Fruit fly (Drosophila melanogaster) whole organism, embryonic: ENCODE results near the gene DnaJ-H.
A peak's percentile ranks its signal among the peaks of the same experiment; 100 is the strongest.

Experiments
- Abd-B ChIP-seq: fragments of 200-800 bp; sonication (Bioruptor generic); optimal IDR thresholded peaks from 2 replicates; lab custom pipeline; 2018; ENCODE audit warnings: missing biosample characterization, mild to moderate bottlenecking, missing genetic modification characterization, moderate library complexity
- Bdp1 ChIP-seq: fragments of 200-800 bp; sonication (Bioruptor generic); optimal IDR thresholded peaks from 3 replicates; lab custom pipeline; 2016; ENCODE audit warnings: missing biosample characterization, missing genetic modification characterization
- CG11093 ChIP-seq: fragments of 200-800 bp; sonication (Bioruptor generic); IDR thresholded peaks from 3 replicates; pipeline ENCODE4 v1.3.6; 2022; ENCODE audit warnings: missing biosample characterization, missing genetic modification characterization
- CG11398 ChIP-seq: fragments of 200-800 bp; sonication (Bioruptor generic); optimal IDR thresholded peaks from 2 replicates; lab custom pipeline; 2016; ENCODE audit warnings: missing biosample characterization, missing genetic modification characterization
- CG12071 ChIP-seq: fragments of 200-800 bp; sonication (Bioruptor generic); optimal IDR thresholded peaks from 3 replicates; lab custom pipeline; 2018; ENCODE audit warnings: missing biosample characterization, mild to moderate bottlenecking, missing genetic modification characterization
- CG14860 ChIP-seq: fragments of 200-800 bp; sonication (Bioruptor generic); IDR thresholded peaks from 3 replicates; pipeline ENCODE4 v1.3.6; 2022; ENCODE audit warnings: missing biosample characterization, missing genetic modification characterization; ENCODE audit not compliant: partially characterized antibody
- CG15011 ChIP-seq: fragments of 200-800 bp; sonication (Bioruptor generic); optimal IDR thresholded peaks from 3 replicates; lab custom pipeline; 2018; ENCODE audit warnings: missing biosample characterization, mild to moderate bottlenecking, missing genetic modification characterization
- CG15514 ChIP-seq: fragments of 200-800 bp; sonication (Bioruptor generic); optimal IDR thresholded peaks from 3 replicates; lab custom pipeline; 2017; ENCODE audit warnings: missing biosample characterization, missing genetic modification characterization, mild to moderate bottlenecking, moderate library complexity, missing genetic modification reagents
- CG16813 ChIP-seq: fragments of 200-800 bp; sonication (Bioruptor generic); IDR thresholded peaks from 3 replicates; pipeline ENCODE4 v1.3.6; 2022; ENCODE audit warnings: missing biosample characterization, missing genetic modification characterization; ENCODE audit not compliant: partially characterized antibody
- CG3281 ChIP-seq: fragments of 200-800 bp; sonication (Bioruptor generic); optimal IDR thresholded peaks from 3 replicates; lab custom pipeline; 2017; ENCODE audit warnings: missing biosample characterization, mild to moderate bottlenecking, missing genetic modification characterization
- CG33557 ChIP-seq: fragments of 200-800 bp; sonication (Bioruptor generic); optimal IDR thresholded peaks from 2 replicates; lab custom pipeline; 2019; ENCODE audit warnings: missing biosample characterization, mild to moderate bottlenecking, missing genetic modification characterization, moderate library complexity
- CG34422 ChIP-seq: fragments of 200-800 bp; sonication (Bioruptor generic); IDR thresholded peaks from 3 replicates; pipeline ENCODE4 v1.3.6; 2022; ENCODE audit warnings: missing biosample characterization, missing genetic modification characterization
- CG3847 ChIP-seq: fragments of 200-800 bp; sonication (Bioruptor generic); IDR thresholded peaks from 2 replicates; pipeline ENCODE4 v1.3.6; 2022; ENCODE audit warnings: missing biosample characterization, missing genetic modification characterization
- CG4328 ChIP-seq: fragments of 200-800 bp; sonication (Bioruptor generic); optimal IDR thresholded peaks from 3 replicates; lab custom pipeline; 2017; ENCODE audit warnings: missing biosample characterization, missing genetic modification reagents, missing genetic modification characterization
- CG4404 ChIP-seq: fragments of 200-800 bp; sonication (Bioruptor generic); IDR thresholded peaks from 2 replicates; pipeline ENCODE4 v1.3.6; 2022; ENCODE audit warnings: missing biosample characterization, missing genetic modification characterization
- CG6175 ChIP-seq: fragments of 200-800 bp; sonication (Bioruptor generic); IDR thresholded peaks from 3 replicates; pipeline ENCODE4 v1.3.6; 2022; ENCODE audit warnings: missing biosample characterization, missing genetic modification characterization
- CG6813 ChIP-seq: fragments of 200-800 bp; sonication (Bioruptor generic); optimal IDR thresholded peaks from 2 replicates; lab custom pipeline; 2017; ENCODE audit warnings: missing biosample characterization, missing genetic modification characterization, mild to moderate bottlenecking, moderate library complexity, missing genetic modification reagents
- CG7271 ChIP-seq: fragments of 200-800 bp; sonication (Bioruptor generic); optimal IDR thresholded peaks from 2 replicates; lab custom pipeline; 2018; ENCODE audit warnings: missing biosample characterization, mild to moderate bottlenecking, missing genetic modification characterization, moderate library complexity
- CG7963 ChIP-seq: fragments of 200-800 bp; sonication (Bioruptor generic); IDR thresholded peaks from 3 replicates; pipeline ENCODE4 v1.3.6; 2022; ENCODE audit warnings: missing biosample characterization, missing genetic modification characterization; ENCODE audit not compliant: partially characterized antibody
- CG9932 ChIP-seq: fragments of 200-800 bp; sonication (Bioruptor generic); IDR thresholded peaks from 2 replicates; pipeline ENCODE4 v1.3.6; 2022; ENCODE audit warnings: missing biosample characterization, missing genetic modification characterization
- Camta ChIP-seq: fragments of 200-800 bp; sonication (Bioruptor generic); optimal IDR thresholded peaks from 2 replicates; lab custom pipeline; 2016; ENCODE audit warnings: missing biosample characterization, missing genetic modification characterization
- D19A ChIP-seq: fragments of 200-800 bp; optimal IDR thresholded peaks from 3 replicates; lab custom pipeline; 2019; ENCODE audit warnings: missing biosample characterization, mild to moderate bottlenecking, missing genetic modification characterization, moderate library complexity
- HmgZ ChIP-seq: fragments of 200-800 bp; sonication (Bioruptor generic); optimal IDR thresholded peaks from 2 replicates; lab custom pipeline; 2018; ENCODE audit warnings: missing biosample characterization, mild to moderate bottlenecking, missing genetic modification characterization
- Lim3 ChIP-seq: fragments of 200-800 bp; sonication (Bioruptor generic); IDR thresholded peaks from 2 replicates; pipeline ENCODE4 v1.3.6; 2022; ENCODE audit warnings: missing biosample characterization, missing genetic modification characterization
- Nf-YA ChIP-seq: fragments of 200-800 bp; sonication (Bioruptor generic); IDR thresholded peaks from 2 replicates; pipeline ENCODE4 v1.3.6; 2022; ENCODE audit warnings: missing biosample characterization, missing genetic modification characterization
- Oaz ChIP-seq: fragments of 200-800 bp; sonication (Bioruptor generic); IDR thresholded peaks from 2 replicates; pipeline ENCODE4 v1.3.6; 2022; ENCODE audit warnings: missing biosample characterization, missing genetic modification characterization
- Sox102F ChIP-seq: fragments of 200-800 bp; sonication (Bioruptor generic); optimal IDR thresholded peaks from 2 replicates; lab custom pipeline; 2018; ENCODE audit warnings: missing biosample characterization, mild to moderate bottlenecking, missing genetic modification characterization, moderate library complexity
- Tbp ChIP-seq: fragments of >200 bp; optimal IDR thresholded peaks from 2 replicates; lab custom pipeline; 2018; ENCODE audit warnings: missing biosample characterization, missing genetic modification characterization
- Usf ChIP-seq: fragments of 200-800 bp; sonication (Bioruptor generic); optimal IDR thresholded peaks from 2 replicates; lab custom pipeline; 2017; ENCODE audit warnings: missing genotype, missing biosample characterization, missing genetic modification characterization
- ab ChIP-seq: fragments of 200-800 bp; sonication (Bioruptor generic); optimal IDR thresholded peaks from 2 replicates; lab custom pipeline; 2016; ENCODE audit warnings: missing biosample characterization, missing genetic modification characterization
- ap ChIP-seq: fragments of 200-800 bp; sonication (Bioruptor generic); IDR thresholded peaks from 2 replicates; pipeline ENCODE4 v1.3.6; 2022; ENCODE audit warnings: missing biosample characterization, missing genetic modification characterization
- ase ChIP-seq: fragments of 200-800 bp; sonication (Bioruptor generic); IDR thresholded peaks from 3 replicates; pipeline ENCODE4 v1.3.6; 2022; ENCODE audit warnings: missing biosample characterization, missing genetic modification characterization
- bbx ChIP-seq: fragments of 200-800 bp; sonication (Bioruptor generic); IDR thresholded peaks from 2 replicates; pipeline ENCODE4 v1.3.6; 2022; ENCODE audit warnings: missing biosample characterization, missing genetic modification characterization; ENCODE audit not compliant: partially characterized antibody
- bowl ChIP-seq: fragments of 200-800 bp; sonication (Bioruptor generic); IDR thresholded peaks from 2 replicates; pipeline ENCODE4 v1.3.6; 2022; ENCODE audit warnings: missing biosample characterization, missing genetic modification characterization
- btn ChIP-seq: fragments of 200-800 bp; sonication (Bioruptor generic); optimal IDR thresholded peaks from 2 replicates; lab custom pipeline; 2016; ENCODE audit warnings: missing biosample characterization, missing genetic modification characterization
- chif ChIP-seq, 2 experiments: fragments of 200-800 bp; sonication (Bioruptor generic); optimal IDR thresholded peaks; 3 replicates each; lab custom pipeline; 2016; ENCODE audit warnings: missing biosample characterization in 2 of 2, missing genetic modification characterization in 2 of 2
- chm ChIP-seq: fragments of 200-800 bp; sonication (Bioruptor generic); IDR thresholded peaks from 2 replicates; pipeline ENCODE4 v1.3.6; 2022; ENCODE audit warnings: missing biosample characterization, missing genetic modification characterization
- ewg ChIP-seq: fragments of 200-800 bp; sonication (Bioruptor generic); optimal IDR thresholded peaks from 3 replicates; lab custom pipeline; 2017; ENCODE audit warnings: mild to moderate bottlenecking, missing biosample characterization, missing genetic modification reagents, missing genetic modification characterization
- fu2 ChIP-seq: fragments of 200-800 bp; sonication (Bioruptor generic); optimal IDR thresholded peaks from 2 replicates; lab custom pipeline; 2016; ENCODE audit warnings: missing biosample characterization, missing genetic modification characterization
- gce ChIP-seq: fragments of 200-800 bp; sonication (Bioruptor generic); IDR thresholded peaks from 3 replicates; pipeline ENCODE4 v1.3.6; 2022; ENCODE audit warnings: missing biosample characterization, missing genetic modification characterization
- ham ChIP-seq: fragments of 200-800 bp; sonication (Bioruptor generic); IDR thresholded peaks from 2 replicates; pipeline ENCODE4 v1.3.6; 2022; ENCODE audit warnings: missing biosample characterization, missing genetic modification characterization
- ken ChIP-seq: fragments of 200-800 bp; sonication (Bioruptor generic); IDR thresholded peaks from 3 replicates; pipeline ENCODE4 v1.3.6; 2022; ENCODE audit warnings: missing biosample characterization, missing genetic modification characterization
- lov ChIP-seq, 2 experiments: fragments of 200-800 bp in 1 of 2; fragments of >200 bp in 1 of 2; sonication (Bioruptor generic) in 1 of 2; IDR thresholded peaks in 1 of 2; optimal IDR thresholded peaks in 1 of 2; 2 replicates in 1 of 2; 3 replicates in 1 of 2; pipeline versions ENCODE4 v1.3.6 to Lab custom; 2017 to 2022; ENCODE audit warnings: missing biosample characterization in 1 of 2, missing genetic modification characterization in 1 of 2
- pzg ChIP-seq: fragments of 200-800 bp; sonication (Bioruptor generic); optimal IDR thresholded peaks from 3 replicates; lab custom pipeline; 2018; ENCODE audit warnings: missing biosample characterization, mild to moderate bottlenecking, missing genetic modification characterization, moderate library complexity
- usp ChIP-seq: fragments of >200 bp; optimal IDR thresholded peaks from 2 replicates; lab custom pipeline; 2017; ENCODE audit warnings: missing biosample characterization, missing genetic modification characterization

DnaJ-H gene

DNA sequence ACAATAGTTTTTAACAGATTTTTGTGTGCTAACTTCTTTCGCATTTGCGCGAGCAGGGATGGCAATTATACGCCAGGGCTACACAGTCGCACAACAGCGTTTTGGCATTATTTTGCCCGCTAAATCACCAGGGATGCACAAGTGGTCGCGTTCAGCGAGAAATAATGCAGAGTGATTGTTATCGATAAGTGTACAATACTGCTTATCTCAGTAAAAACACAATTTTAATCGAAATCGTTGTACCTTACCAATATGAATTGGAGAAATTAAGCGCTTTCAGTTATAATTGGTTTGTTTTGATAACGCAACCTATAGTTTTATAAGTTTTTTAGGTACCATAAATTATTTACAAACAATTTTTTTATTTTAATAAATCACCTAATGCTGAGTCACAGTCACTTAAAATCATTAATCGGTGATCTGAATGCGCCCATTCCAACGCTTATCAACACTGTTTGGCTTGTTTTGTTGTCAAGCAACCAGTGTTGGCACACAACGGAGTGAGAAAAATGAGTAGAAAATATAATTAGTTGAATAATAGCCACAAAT is 10.9 kb upstream of the DnaJ-H start, which contains the start of the genes Sfmbt and CG5439 (continued):
- no peak for TF ChIP-seq lov (optimal IDR thresholded peaks at IDR 0.05; lab: Kevin White, UChicago)
- TF ChIP-seq lov (GFP tag; IDR thresholded peaks at IDR 0.05; lab: Robert Waterston, UW) = no peak
- TF ChIP-seq ham (GFP tag; lab: Robert Waterston, UW) = no peak
- TF ChIP-seq fu2 = peak; percentile 88
- no peak for TF ChIP-seq CG12071
- peak; percentile 39 for TF ChIP-seq CG11398 (GFP tag; lab: Kevin White, UChicago)
- TF ChIP-seq CG7963 = no peak
- no peak for TF ChIP-seq ap (GFP tag; lab: Robert Waterston, UW)
- TF ChIP-seq CG9932 (GFP tag; lab: Robert Waterston, UW) = peak; percentile 90
- no peak for TF ChIP-seq CG14860 (GFP tag; lab: Robert Waterston, UW)
- peak; percentile 67 for TF ChIP-seq Bdp1 (GFP tag; lab: Kevin White, UChicago)
- TF ChIP-seq chif (GFP tag; optimal IDR thresholded peaks at IDR 0.05; lab: Kevin White, UChicago) = peak; percentile 58 to 69

DNA sequence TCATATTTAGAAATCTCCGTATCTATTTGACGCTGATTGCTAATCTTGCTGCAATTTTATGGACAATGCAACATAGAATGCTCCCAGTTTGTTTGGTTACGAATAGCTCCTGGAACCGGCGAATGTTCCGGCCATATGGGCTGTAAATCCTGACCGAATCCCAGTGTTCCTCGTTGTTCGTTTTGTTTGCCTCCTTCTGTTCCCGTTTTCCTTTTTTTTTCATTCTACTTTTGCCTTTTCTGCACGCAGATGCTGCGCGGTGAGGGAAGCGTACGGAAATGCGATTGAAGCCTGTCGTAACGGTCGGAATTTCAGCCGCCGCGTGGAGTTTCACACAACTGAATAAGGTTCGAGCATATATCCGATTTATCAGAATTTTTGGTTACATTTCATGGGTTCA is 10.3 kb upstream of the DnaJ-H start, which contains the start of gene CG43925:
CG43925 (plus strand) TSS at position 301 of the 400 bp plus-strand sequence.
- no peak for TF ChIP-seq Tbp (GFP tag; lab: Kevin White, UChicago)
- TF ChIP-seq pzg = no peak
- TF ChIP-seq CG4404 (GFP tag; lab: Robert Waterston, UW) = no peak
- TF ChIP-seq btn (GFP tag; lab: Kevin White, UChicago) = no peak
- no peak for TF ChIP-seq CG15514 (GFP tag; lab: Kevin White, UChicago)
- TF ChIP-seq Lim3 (GFP tag; lab: Robert Waterston, UW) = no peak
- no peak for TF ChIP-seq Camta (GFP tag; lab: Kevin White, UChicago)
- TF ChIP-seq ken (GFP tag; lab: Robert Waterston, UW) = 0 out of 3 replicates have a peak, but pooled peaks have one; percentile 23

DNA sequence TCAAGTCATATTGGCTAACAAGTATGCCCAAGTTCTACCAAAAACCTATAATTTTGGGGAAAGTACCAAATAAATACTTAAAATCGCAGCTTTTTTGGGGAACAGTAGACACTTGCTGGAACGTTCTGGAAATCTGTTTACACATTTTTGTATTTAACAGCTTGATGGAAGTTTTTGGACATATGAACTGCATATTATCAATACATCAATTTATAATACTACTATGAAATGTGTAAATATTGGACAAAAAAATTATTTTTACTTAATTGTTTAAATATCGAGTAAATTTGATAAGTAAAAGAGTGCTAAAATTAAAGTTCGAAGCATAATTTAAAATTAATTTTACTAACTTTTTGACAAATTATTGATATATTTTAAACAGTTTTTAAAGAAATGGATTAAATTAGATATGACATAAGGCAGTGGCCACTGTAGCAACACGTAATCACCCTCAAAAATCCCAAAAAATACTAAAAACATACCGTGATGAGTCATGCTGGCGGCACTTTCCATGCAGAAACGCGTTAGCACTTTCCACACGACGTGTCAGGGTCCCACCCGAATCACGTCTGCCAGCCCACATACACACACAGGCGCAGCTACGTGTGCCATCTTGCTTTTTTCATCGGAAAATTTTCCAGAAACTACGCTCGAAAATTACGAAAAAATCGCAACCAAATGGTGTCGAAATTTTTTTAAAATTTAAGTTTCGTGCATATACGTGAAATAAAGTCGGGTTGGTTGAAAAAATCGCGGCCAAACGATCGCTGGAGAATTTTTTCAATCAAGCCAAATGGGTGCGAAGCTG is 674 bp downstream of the DnaJ-H start, which contains the start of gene Sirt1:
Sirt1 (plus strand) TSS at position 571 of the 808 bp plus-strand sequence.
- peak; percentile 59 for TF ChIP-seq Oaz (GFP tag; lab: Robert Waterston, UW)
- peak; percentile 86 for TF ChIP-seq CG11093
- no peak for TF ChIP-seq D19A
- peak; percentile 73 for TF ChIP-seq CG6813 (GFP tag; lab: Kevin White, UChicago)
- peak; percentile 80 for TF ChIP-seq CG33557 (GFP tag; lab: Kevin White, UChicago)
- no peak for TF ChIP-seq CG7271 (tag; lab: Kevin White, UChicago)
- peak; percentile 82 for TF ChIP-seq Sox102F (GFP tag; lab: Kevin White, UChicago)
- TF ChIP-seq CG3847 (GFP tag; lab: Robert Waterston, UW) = peak; percentile 84
- 0 out of 3 replicates have a peak, but pooled peaks have one; percentile 20 for TF ChIP-seq CG16813 (GFP tag; lab: Robert Waterston, UW)
- TF ChIP-seq bowl (GFP tag; lab: Robert Waterston, UW) = no peak
- TF ChIP-seq ase (GFP tag; lab: Robert Waterston, UW) = peak; percentile 59; the same call in 1 of the 3 replicates
- peak; percentile 34 for TF ChIP-seq HmgZ
- TF ChIP-seq CG4328 (GFP tag; lab: Kevin White, UChicago) = peak; percentile 74
- 0 out of 3 replicates have a peak, but pooled peaks have one; percentile 36 for TF ChIP-seq CG6175
- TF ChIP-seq CG34422 = no peak; the same call in 2 of the 3 replicates
- TF ChIP-seq usp (GFP tag; lab: Kevin White, UChicago) = no peak
- TF ChIP-seq CG15011 (GFP tag; lab: Kevin White, UChicago) = peak; percentile 84
- no peak for TF ChIP-seq ab (GFP tag; lab: Kevin White, UChicago)
- peak; percentile 89 for TF ChIP-seq CG3281 (GFP tag; lab: Kevin White, UChicago)
- TF ChIP-seq bbx (GFP tag; lab: Robert Waterston, UW) = peak; percentile 63; the same call in 1 of the 2 replicates
- peak; percentile 55 for TF ChIP-seq ewg (GFP tag; lab: Kevin White, UChicago)
- TF ChIP-seq Tbp (GFP tag; lab: Kevin White, UChicago) = no peak
- peak; percentile 88 for TF ChIP-seq Usf
- peak; percentile 92 for TF ChIP-seq Abd-B
- TF ChIP-seq chm (GFP tag; lab: Robert Waterston, UW) = peak; percentile 22; the same call in 1 of the 2 replicates
- no peak for TF ChIP-seq Nf-YA (GFP tag; lab: Robert Waterston, UW)
- TF ChIP-seq gce (GFP tag; lab: Robert Waterston, UW) = no peak
